Fruit fly (Drosophila melanogaster): ENCODE data around the gene CG44227.

The CG44227 gene

DNA sequence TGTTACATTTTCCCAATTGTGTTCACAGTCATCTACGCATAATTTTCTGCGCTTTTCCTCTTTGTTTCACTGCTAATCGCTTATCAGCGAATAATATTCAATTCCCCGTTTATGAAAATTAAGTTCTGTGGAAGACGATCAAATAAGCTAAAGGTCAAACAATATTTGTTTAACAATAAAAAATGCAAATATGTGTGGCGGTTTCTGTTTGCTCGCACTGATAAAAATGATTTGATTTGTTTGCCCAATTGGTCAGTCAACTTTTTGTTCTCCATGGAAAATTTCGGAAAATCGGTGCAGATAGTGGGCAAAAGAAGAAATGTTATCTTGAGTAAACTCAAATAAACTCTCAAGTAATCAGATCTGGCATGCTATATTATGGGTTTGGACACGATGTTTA is 19.7 kb upstream of the CG44227 start (continued):
- no peak for TF ChIP-seq dm (GFP tag; optimal IDR thresholded peaks at IDR 0.05)
- no peak for TF ChIP-seq zfh1 (GFP tag; IDR thresholded peaks at IDR 0.05)
- TF ChIP-seq CG4730 (GFP tag; IDR thresholded peaks at IDR 0.05): no peak
- TF ChIP-seq Rfx (GFP tag; IDR thresholded peaks at IDR 0.05): no peak
- TF ChIP-seq CG13123 (GFP tag; optimal IDR thresholded peaks at IDR 0.05): no peak
- TF ChIP-seq Dfd (GFP tag; optimal IDR thresholded peaks at IDR 0.05): no peak
- TF ChIP-seq CG9727 (GFP tag; optimal IDR thresholded peaks at IDR 0.05): peak; percentile 10
- no peak for TF ChIP-seq B-H2 (GFP tag; optimal IDR thresholded peaks at IDR 0.05)
- TF ChIP-seq sens (GFP tag): peak; percentile 81
- TF ChIP-seq Atf-2 (GFP tag; optimal IDR thresholded peaks at IDR 0.05): no peak
- no peak for TF ChIP-seq CG4820 (GFP tag; optimal IDR thresholded peaks at IDR 0.05)
- TF ChIP-seq CG30431 (GFP tag; optimal IDR thresholded peaks at IDR 0.05): no peak
- TF ChIP-seq CG15696 (tag; optimal IDR thresholded peaks at IDR 0.05): peak; percentile 38
- peak; percentile 1 for TF ChIP-seq dmrt11E (tag; optimal IDR thresholded peaks at IDR 0.05)
- no peak for TF ChIP-seq gem (tag; optimal IDR thresholded peaks at IDR 0.05)
- TF ChIP-seq CG6813 (GFP tag; optimal IDR thresholded peaks at IDR 0.05): peak; percentile 32
- TF ChIP-seq CG1603 (tag; optimal IDR thresholded peaks at IDR 0.05): peak; percentile 22
- no peak for TF ChIP-seq Doc2 (GFP tag; IDR thresholded peaks at IDR 0.05)

DNA sequence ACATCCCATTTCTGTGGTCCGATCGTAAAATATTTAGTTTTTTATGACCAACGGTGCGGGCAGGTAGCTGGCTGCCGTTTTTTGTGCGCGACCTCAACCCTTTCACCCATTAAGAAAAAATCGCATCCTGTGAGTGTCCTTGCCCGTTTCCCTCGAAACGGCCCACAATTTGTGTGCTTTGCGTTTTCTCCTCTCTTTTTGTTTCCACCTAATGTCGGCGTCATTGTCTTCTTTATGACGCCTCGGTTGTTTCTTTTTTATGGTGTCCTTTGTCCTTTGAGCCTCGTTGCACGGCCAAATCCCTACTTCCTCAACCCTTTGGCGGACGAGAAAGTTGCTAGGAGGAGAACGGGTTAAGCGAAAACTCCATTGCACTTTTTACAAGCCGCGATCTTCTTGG is 16.2 kb upstream of the CG44227 start:
- no peak for TF ChIP-seq Ptx1 (GFP tag; IDR thresholded peaks at IDR 0.05)
- no peak for TF ChIP-seq HLH4C (GFP tag; IDR thresholded peaks at IDR 0.05; ENCODE audit: partially characterized antibody)
- TF ChIP-seq zen (tag; optimal IDR thresholded peaks at IDR 0.05): peak; percentile 76
- no peak for TF ChIP-seq Scr (GFP tag; IDR thresholded peaks at IDR 0.05; ENCODE audit: partially characterized antibody)
- peak; percentile 93 for TF ChIP-seq Kr (GFP tag; optimal IDR thresholded peaks at IDR 0.05)
- TF ChIP-seq CG13775 (GFP tag; optimal IDR thresholded peaks at IDR 0.05): no peak
- peak; percentile 82 for TF ChIP-seq cad (GFP tag; optimal IDR thresholded peaks at IDR 0.05)
- TF ChIP-seq p53 (GFP tag; optimal IDR thresholded peaks at IDR 0.05): no peak
- no peak for TF ChIP-seq fd102C (GFP tag; optimal IDR thresholded peaks at IDR 0.05)
- TF ChIP-seq D (optimal IDR thresholded peaks at IDR 0.05): peak; percentile 40
- no peak for TF ChIP-seq D (GFP tag; optimal IDR thresholded peaks at IDR 0.05)
- TF ChIP-seq CG3995 (GFP tag; optimal IDR thresholded peaks at IDR 0.05): no peak
- TF ChIP-seq tll (GFP tag; optimal IDR thresholded peaks at IDR 0.05): peak in 1 of 2 experiments; percentile 20
- no peak for TF ChIP-seq pb (GFP tag; optimal IDR thresholded peaks at IDR 0.05)

DNA sequence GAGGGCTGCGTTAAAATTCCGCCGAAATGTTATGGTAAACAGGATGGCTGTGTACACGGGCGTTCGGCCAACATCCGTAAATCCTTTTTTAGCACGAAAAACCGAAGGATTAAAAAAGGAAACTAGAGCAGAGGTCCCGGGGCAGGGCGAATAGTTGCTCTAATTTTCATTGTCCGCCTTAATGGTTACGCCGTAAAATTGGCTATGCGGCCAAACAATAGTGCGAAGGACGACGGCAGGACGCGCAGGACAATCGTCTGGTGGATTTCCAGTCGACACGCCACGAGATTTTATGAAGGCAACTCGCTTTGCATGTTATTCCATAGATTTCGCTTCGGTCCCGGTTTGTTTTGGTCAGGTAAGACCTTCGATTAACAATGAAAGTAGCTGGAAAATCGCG is 15.7 kb upstream of the CG44227 start:
- TF ChIP-seq cad (GFP tag; optimal IDR thresholded peaks at IDR 0.05) (peak; percentile 79), ro (GFP tag; IDR thresholded peaks at IDR 0.05) (no peak), tll (GFP tag; optimal IDR thresholded peaks at IDR 0.05) (peak in 1 of 2 experiments; percentile 4), crc (GFP tag; optimal IDR thresholded peaks at IDR 0.05) (no peak), D (optimal IDR thresholded peaks at IDR 0.05) (peak; percentile 73), D (GFP tag; optimal IDR thresholded peaks at IDR 0.05) (no peak), CG15479 (GFP tag; optimal IDR thresholded peaks at IDR 0.05) (peak; percentile 64)

DNA sequence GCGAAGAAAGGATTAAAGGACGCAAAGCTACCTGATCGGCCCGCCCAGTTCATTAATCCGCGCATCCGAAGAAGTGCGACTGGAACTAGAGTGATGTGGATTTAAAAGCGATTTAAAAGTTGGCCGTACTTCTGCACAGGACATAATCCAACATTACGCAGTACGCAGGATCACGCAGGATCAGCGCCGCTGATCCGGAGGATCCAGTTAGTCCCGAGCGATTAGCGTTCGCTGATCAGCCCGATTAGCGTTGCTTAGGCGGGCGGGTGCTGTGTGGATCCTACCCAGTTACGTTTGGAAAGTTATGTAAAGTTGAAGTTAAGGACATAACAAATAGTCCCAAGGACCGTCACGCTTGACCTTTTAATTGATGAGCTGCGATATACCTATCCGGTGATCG is 14.3 kb upstream of the CG44227 start:
- no peak for TF ChIP-seq sqz (GFP tag; optimal IDR thresholded peaks at IDR 0.05)
- TF ChIP-seq zen (tag; optimal IDR thresholded peaks at IDR 0.05): peak; percentile 76
- peak; percentile 88 for TF ChIP-seq CG15479 (GFP tag; optimal IDR thresholded peaks at IDR 0.05)
- TF ChIP-seq tll (GFP tag; optimal IDR thresholded peaks at IDR 0.05): peak in 1 of 2 experiments; percentile 93
